Worm (Caenorhabditis elegans): ENCODE measurements around the gene fbn-1.
A peak's percentile ranks its signal among the peaks of the same experiment; 100 is the strongest.

Gene fbn-1

DNA sequence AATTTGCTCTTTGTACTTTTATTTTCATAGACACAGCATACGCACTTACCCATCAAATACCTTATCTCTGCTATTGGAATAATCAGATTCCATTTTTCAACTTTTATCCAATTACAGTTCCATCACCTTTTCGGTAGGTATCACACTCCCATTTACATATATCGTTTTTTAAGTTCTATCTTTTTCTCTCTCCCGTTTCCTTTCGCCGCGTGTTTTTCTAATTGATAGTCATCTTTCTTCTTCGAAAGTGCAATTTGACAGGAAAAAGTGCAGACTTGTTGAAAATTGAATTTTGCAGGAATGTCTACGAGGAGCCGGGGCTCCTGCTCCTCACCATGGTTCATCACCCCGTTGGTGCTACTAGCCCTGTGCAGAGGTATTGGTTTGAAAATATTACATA is at the start of gene fbn-1:
Gene fbn-1 (plus strand): TSS at position 301 of the 400 bp plus-strand sequence.
- TF ChIP-seq ztf-4 (tag; optimal IDR thresholded peaks at IDR 0.05) (no peak), fkh-2 (tag; optimal IDR thresholded peaks at IDR 0.05) (no peak), ceh-82 (tag; optimal IDR thresholded peaks at IDR 0.05) (no peak), nhr-23 (tag; optimal IDR thresholded peaks at IDR 0.05) (no peak), eor-1 (tag; optimal IDR thresholded peaks at IDR 0.05) (no peak), nhr-237 (tag; optimal IDR thresholded peaks at IDR 0.05) (no peak), R02D3.7 (tag; optimal IDR thresholded peaks at IDR 0.05) (no peak), nhr-67 (tag; optimal IDR thresholded peaks at IDR 0.05) (no peak), mdl-1 (tag; optimal IDR thresholded peaks at IDR 0.05) (no peak), nhr-76 (tag; optimal IDR thresholded peaks at IDR 0.05) (no peak), nhr-12 (tag; optimal IDR thresholded peaks at IDR 0.05) (no peak), unc-62 (GFP tag; optimal IDR thresholded peaks at IDR 0.05) (no peak), ama-1 (optimal IDR thresholded peaks at IDR 0.05) (no peak), ceh-9 (tag; optimal IDR thresholded peaks at IDR 0.05) (no peak), fkh-10 (GFP tag; optimal IDR thresholded peaks at IDR 0.05) (no peak), nhr-11 (tag; optimal IDR thresholded peaks at IDR 0.05) (no peak)

DNA sequence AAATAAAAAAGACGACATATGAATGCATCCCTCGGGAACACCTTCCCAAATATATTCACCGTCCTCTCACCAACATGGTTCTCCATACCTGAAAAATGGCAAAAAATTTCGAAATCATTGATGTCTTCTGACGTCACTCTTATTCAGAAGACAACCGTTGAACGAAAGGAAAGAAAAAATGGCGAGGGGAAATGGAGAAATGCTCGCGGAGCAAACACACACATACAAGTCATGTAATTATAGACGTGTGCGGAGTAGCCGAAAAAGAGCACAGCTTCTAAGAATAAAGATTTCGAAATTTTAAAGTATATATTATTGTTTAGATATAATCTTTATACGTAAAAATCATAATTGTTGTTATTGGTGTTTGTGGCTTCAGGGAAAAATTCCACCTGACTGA is 45.9 kb upstream of the fbn-1 start, which contains the start of gene mfsd-6:
Gene mfsd-6 (minus strand): TSS at position 88 of the 400 bp plus-strand sequence.
- no peak for TF ChIP-seq daf-12 (tag; optimal IDR thresholded peaks at IDR 0.05)
- no peak for TF ChIP-seq ZK546.5 (tag; optimal IDR thresholded peaks at IDR 0.05)
- no peak for TF ChIP-seq pqm-1 (tag; optimal IDR thresholded peaks at IDR 0.05)
- peak; percentile 8 for TF ChIP-seq nfya-1 (tag; optimal IDR thresholded peaks at IDR 0.05; ENCODE audit: insufficient read depth)
- no peak for TF ChIP-seq R02D3.7 (tag; optimal IDR thresholded peaks at IDR 0.05)
- TF ChIP-seq mdl-1 (tag; optimal IDR thresholded peaks at IDR 0.05): no peak
- TF ChIP-seq nhr-43 (tag; optimal IDR thresholded peaks at IDR 0.05; ENCODE audit: poor library complexity, severe bottlenecking): no peak

DNA sequence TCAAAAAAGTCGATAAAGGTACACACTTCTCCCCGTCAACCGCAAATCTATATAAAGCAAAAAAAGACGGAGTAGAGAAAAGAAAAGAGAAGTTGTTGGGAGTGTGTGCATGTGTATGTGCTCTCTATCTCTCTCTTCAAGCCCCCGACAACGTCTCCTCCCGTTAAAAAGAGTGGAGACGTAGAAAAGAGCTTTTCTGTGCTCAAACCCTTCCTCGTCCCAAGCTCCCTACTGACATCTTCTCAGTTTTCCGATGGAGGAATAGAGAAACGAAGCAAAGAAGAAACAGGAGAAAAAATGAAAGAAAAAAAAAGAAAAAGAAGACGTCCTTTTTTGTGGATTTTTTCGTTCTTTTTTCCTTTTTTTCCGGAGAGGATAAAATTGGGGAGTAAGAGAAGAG is 44.6 kb upstream of the fbn-1 start:
- TF ChIP-seq snpc-4 (tag; optimal IDR thresholded peaks at IDR 0.05): peak; percentile 17
- TF ChIP-seq ztf-4 (tag; optimal IDR thresholded peaks at IDR 0.05): no peak
- TF ChIP-seq skn-1 (tag; optimal IDR thresholded peaks at IDR 0.05): no peak
- TF ChIP-seq egl-5 (tag; optimal IDR thresholded peaks at IDR 0.05): no peak
- TF ChIP-seq sea-2 (GFP tag; optimal IDR thresholded peaks at IDR 0.05): no peak
- no peak for TF ChIP-seq nhr-43 (tag; optimal IDR thresholded peaks at IDR 0.05; ENCODE audit: poor library complexity, severe bottlenecking)
- TF ChIP-seq elt-3 (tag; optimal IDR thresholded peaks at IDR 0.05): no peak
- TF ChIP-seq pqm-1 (tag; optimal IDR thresholded peaks at IDR 0.05): no peak
- TF ChIP-seq nfya-1 (tag; optimal IDR thresholded peaks at IDR 0.05; ENCODE audit: insufficient read depth): peak; percentile 69
- no peak for TF ChIP-seq pha-4 (tag; optimal IDR thresholded peaks at IDR 0.05)
- no peak for TF ChIP-seq daf-12 (tag; optimal IDR thresholded peaks at IDR 0.05)
- TF ChIP-seq nhr-25 (tag; optimal IDR thresholded peaks at IDR 0.05): no peak
- TF ChIP-seq unc-62 (GFP tag; optimal IDR thresholded peaks at IDR 0.05): no peak
- no peak for TF ChIP-seq elt-2 (tag; optimal IDR thresholded peaks at IDR 0.05)
- no peak for TF ChIP-seq mdl-1 (tag; optimal IDR thresholded peaks at IDR 0.05)
- no peak for TF ChIP-seq egl-27 (tag; optimal IDR thresholded peaks at IDR 0.05)
- no peak for TF ChIP-seq fos-1 (tag; optimal IDR thresholded peaks at IDR 0.05)
- TF ChIP-seq nhr-237 (tag; optimal IDR thresholded peaks at IDR 0.05): no peak
- no peak for TF ChIP-seq ceh-82 (tag; optimal IDR thresholded peaks at IDR 0.05)
- no peak for TF ChIP-seq nhr-12 (tag; optimal IDR thresholded peaks at IDR 0.05)
- no peak for TF ChIP-seq fkh-2 (tag; optimal IDR thresholded peaks at IDR 0.05)
- no peak for TF ChIP-seq zag-1 (tag; optimal IDR thresholded peaks at IDR 0.05)
- TF ChIP-seq tbx-2 (tag; optimal IDR thresholded peaks at IDR 0.05): no peak
- no peak for TF ChIP-seq nhr-28 (tag; optimal IDR thresholded peaks at IDR 0.05)
- TF ChIP-seq nhr-11 (tag; optimal IDR thresholded peaks at IDR 0.05): no peak
- peak; percentile 63 for TF ChIP-seq lin-39 (tag; optimal IDR thresholded peaks at IDR 0.05)
- peak; percentile 63 for TF ChIP-seq hmg-11 (tag; optimal IDR thresholded peaks at IDR 0.05)
- no peak for TF ChIP-seq lin-15B (tag; optimal IDR thresholded peaks at IDR 0.05)
- no peak for TF ChIP-seq eor-1 (tag; optimal IDR thresholded peaks at IDR 0.05)
- no peak for TF ChIP-seq ceh-16 (tag; optimal IDR thresholded peaks at IDR 0.05)
- TF ChIP-seq nhr-23 (tag; optimal IDR thresholded peaks at IDR 0.05): no peak
- no peak for TF ChIP-seq ztf-11 (tag; optimal IDR thresholded peaks at IDR 0.05)
- TF ChIP-seq nhr-77 (tag; optimal IDR thresholded peaks at IDR 0.05): no peak
- TF ChIP-seq fkh-10 (GFP tag; optimal IDR thresholded peaks at IDR 0.05): peak; percentile 85
- TF ChIP-seq ZK546.5 (tag; optimal IDR thresholded peaks at IDR 0.05): no peak
- TF ChIP-seq unc-39 (tag; optimal IDR thresholded peaks at IDR 0.05): no peak
- TF ChIP-seq nhr-76 (tag; optimal IDR thresholded peaks at IDR 0.05): no peak
- no peak for TF ChIP-seq nhr-67 (tag; optimal IDR thresholded peaks at IDR 0.05)
- TF ChIP-seq ama-1 (optimal IDR thresholded peaks at IDR 0.05): no peak
- TF ChIP-seq elt-1 (tag; optimal IDR thresholded peaks at IDR 0.05): no peak
- TF ChIP-seq ceh-9 (tag; optimal IDR thresholded peaks at IDR 0.05): no peak
- TF ChIP-seq aly-2 (tag; optimal IDR thresholded peaks at IDR 0.05): no peak
- TF ChIP-seq jun-1 (tag; optimal IDR thresholded peaks at IDR 0.05): no peak
- no peak for TF ChIP-seq ceh-28 (tag; optimal IDR thresholded peaks at IDR 0.05)

All from whole organism, L3 larva.